Worm (Caenorhabditis elegans) whole organism, L1 larva: ENCODE results near the gene mars-1.

Experiments used
- ama-1 ChIP-seq: fragments of 150-350 bp; optimal IDR thresholded peaks from 2 replicates; lab custom pipeline; 2014
- blmp-1 ChIP-seq: fragments of 150-350 bp; optimal IDR thresholded peaks from 2 replicates; lab custom pipeline; 2014; ENCODE audit warnings: missing biosample characterization, missing genetic modification characterization
- ceh-90 ChIP-seq: sonication (generic microtip); optimal IDR thresholded peaks from 2 replicates; lab custom pipeline; 2016; ENCODE audit warnings: missing genetic modification characterization, missing compliant biosample characterization
- elt-3 ChIP-seq, 6 experiments: fragments of 150-350 bp in 1 of 6; sonication (generic microtip); optimal IDR thresholded peaks; 2 replicates each; lab custom pipeline; 2017 to 2018; ENCODE audit warnings: missing biosample characterization in 6 of 6, missing genetic modification characterization in 6 of 6, inconsistent platforms in 1 of 6
- fkh-10 ChIP-seq: sonication (generic microtip); optimal IDR thresholded peaks from 2 replicates; lab custom pipeline; 2017; ENCODE audit warnings: missing biosample characterization, missing genetic modification reagents, missing genetic modification characterization
- jun-1 ChIP-seq: fragments of 150-350 bp; optimal IDR thresholded peaks from 2 replicates; lab custom pipeline; 2014; ENCODE audit warnings: missing biosample characterization, missing genetic modification reagents, missing genetic modification characterization
- lin-15B ChIP-seq: fragments of 150-350 bp; sonication (generic microtip); optimal IDR thresholded peaks from 3 replicates; lab custom pipeline; 2014; ENCODE audit warnings: missing biosample characterization, missing genetic modification characterization
- nhr-12 ChIP-seq: sonication (generic microtip); optimal IDR thresholded peaks from 2 replicates; lab custom pipeline; 2017; ENCODE audit warnings: missing biosample characterization, missing genetic modification characterization
- nhr-237 ChIP-seq: fragments of 150-350 bp; optimal IDR thresholded peaks from 2 replicates; lab custom pipeline; 2014; ENCODE audit warnings: missing biosample characterization, missing genetic modification characterization
- pag-3 ChIP-seq: sonication (generic microtip); optimal IDR thresholded peaks from 2 replicates; lab custom pipeline; 2017; ENCODE audit warnings: missing genetic modification characterization, mild to moderate bottlenecking, missing compliant biosample characterization, antibody characterized with exemption, borderline replicate concordance; ENCODE audit not compliant: insufficient read depth
- pqm-1 ChIP-seq: sonication (generic microtip); optimal IDR thresholded peaks from 3 replicates; lab custom pipeline; 2017; ENCODE audit warnings: missing biosample characterization, missing genetic modification characterization
- skn-1 ChIP-seq: fragments of 150-350 bp; optimal IDR thresholded peaks from 2 replicates; lab custom pipeline; 2014; ENCODE audit warnings: missing biosample characterization, missing genetic modification characterization
- unc-62 ChIP-seq: fragments of 150-350 bp; optimal IDR thresholded peaks from 2 replicates; lab custom pipeline; 2014; ENCODE audit warnings: missing biosample characterization, missing genetic modification reagents, missing genetic modification characterization
- ztf-4 ChIP-seq: fragments of 150-350 bp; optimal IDR thresholded peaks from 2 replicates; lab custom pipeline; 2014; ENCODE audit warnings: missing biosample characterization, missing genetic modification characterization

- no peak for TF ChIP-seq pqm-1
- TF ChIP-seq fkh-10 (GFP tag; lab: Kevin White, UChicago): no peak
- TF ChIP-seq blmp-1: no peak
- no peak for TF ChIP-seq ceh-90 (tag; lab: Kevin White, UChicago)
- no peak for TF ChIP-seq nhr-237 (tag; lab: Kevin White, UChicago)
- TF ChIP-seq jun-1: no peak
- no peak for TF ChIP-seq pag-3 (tag; lab: Kevin White, UChicago)
- no peak for TF ChIP-seq unc-62 (GFP tag; lab: Kevin White, UChicago)
- no peak for TF ChIP-seq elt-3 (tag; optimal IDR thresholded peaks at IDR 0.05; lab: Kevin White, UChicago)
- TF ChIP-seq nhr-12: no peak
- no peak for TF ChIP-seq ama-1 (lab: Kevin White, UChicago)
- TF ChIP-seq ztf-4 (tag; lab: Kevin White, UChicago): no peak
- TF ChIP-seq lin-15B (tag; lab: Kevin White, UChicago): no peak
- no peak for TF ChIP-seq skn-1 (tag; lab: Kevin White, UChicago)
Observed at ce11 chrIV:11625482-11625881, 9.8 kb downstream of the mars-1 start, which contains the start of gene lys-5.
